Worm (Caenorhabditis elegans): ENCODE results near the gene T04C12.8.
A peak's percentile ranks its signal among the peaks of the same experiment; 100 is the strongest.

T04C12.8 gene

ce11 chrV:11040020-11040419, 29.1 kb downstream of the T04C12.8 start, which contains the start of gene C45B11.9:
Gene C45B11.9, plus strand, starts transcription at chrV:11040320.
- TF ChIP-seq egl-27 (tag; optimal IDR thresholded peaks at IDR 0.05) (no peak), pax-3 (tag; optimal IDR thresholded peaks at IDR 0.05) (no peak), aha-1 (tag; optimal IDR thresholded peaks at IDR 0.05) (no peak), C34B4.2 (tag; optimal IDR thresholded peaks at IDR 0.05) (no peak), ceh-8 (GFP tag; optimal IDR thresholded peaks at IDR 0.05) (no peak), nhr-84 (tag; optimal IDR thresholded peaks at IDR 0.05) (no peak), rnt-1 (tag; optimal IDR thresholded peaks at IDR 0.05) (no peak), isw-1 (GFP tag; IDR thresholded peaks at IDR 0.05) (no peak), lsy-2 (tag; optimal IDR thresholded peaks at IDR 0.05) (no peak), nhr-237 (tag; optimal IDR thresholded peaks at IDR 0.05) (no peak), unc-30 (tag; optimal IDR thresholded peaks at IDR 0.05) (no peak), zag-1 (tag; optimal IDR thresholded peaks at IDR 0.05) (no peak)

ce11 chrV:11039379-11039954, 29.7 kb downstream of the T04C12.8 start, which contains the start of gene pak-2:
Gene pak-2, minus strand, starts transcription at chrV:11039429.
- peak; percentile 85 for TF ChIP-seq ceh-88 (GFP tag; IDR thresholded peaks at IDR 0.05)
- TF ChIP-seq lin-39 (tag; optimal IDR thresholded peaks at IDR 0.05), result peak; percentile 37
- TF ChIP-seq unc-62 (GFP tag; optimal IDR thresholded peaks at IDR 0.05), result no peak
- TF ChIP-seq egl-13 (tag; optimal IDR thresholded peaks at IDR 0.05), result peak; percentile 71
- TF ChIP-seq sup-37 (GFP tag; optimal IDR thresholded peaks at IDR 0.05), result no peak
- TF ChIP-seq irx-1 (tag; optimal IDR thresholded peaks at IDR 0.05), result peak; percentile 62
- peak; percentile 53 for TF ChIP-seq aly-2 (tag; optimal IDR thresholded peaks at IDR 0.05)
- TF ChIP-seq vab-15 (tag; optimal IDR thresholded peaks at IDR 0.05), result peak; percentile 91
- TF ChIP-seq alr-1 (tag; optimal IDR thresholded peaks at IDR 0.05; ENCODE audit: borderline replicate concordance), result no peak
- peak; percentile 74 to 89 for TF ChIP-seq lin-35 (GFP tag; optimal IDR thresholded peaks at IDR 0.05)
- peak; percentile 11 for TF ChIP-seq unc-130 (tag; optimal IDR thresholded peaks at IDR 0.05)
- TF ChIP-seq nhr-12 (tag; optimal IDR thresholded peaks at IDR 0.05), result no peak
- TF ChIP-seq mef-2 (tag; optimal IDR thresholded peaks at IDR 0.05), result no peak
- no peak for TF ChIP-seq ets-5 (GFP tag; IDR thresholded peaks at IDR 0.05)
- TF ChIP-seq nhr-237 (tag; optimal IDR thresholded peaks at IDR 0.05), result peak; percentile 59
- TF ChIP-seq aha-1 (tag; optimal IDR thresholded peaks at IDR 0.05), result no peak
- TF ChIP-seq elt-2 (tag; optimal IDR thresholded peaks at IDR 0.05), result peak; percentile 58
- TF ChIP-seq ceh-82 (tag; optimal IDR thresholded peaks at IDR 0.05), result peak; percentile 32 to 64 (median 59)
- peak in 1 of 2 experiments; percentile 88 for TF ChIP-seq ztf-11 (tag; optimal IDR thresholded peaks at IDR 0.05)
- TF ChIP-seq nhr-11 (tag; optimal IDR thresholded peaks at IDR 0.05), result no peak
- TF ChIP-seq sptf-1 (tag; optimal IDR thresholded peaks at IDR 0.05), result no peak
- peak; percentile 73 to 91 for TF ChIP-seq lsy-2 (tag; optimal IDR thresholded peaks at IDR 0.05)
- no peak for TF ChIP-seq zip-4 (GFP tag; optimal IDR thresholded peaks at IDR 0.05)
- TF ChIP-seq efl-3 (GFP tag; optimal IDR thresholded peaks at IDR 0.05), result no peak
- peak; percentile 90 for TF ChIP-seq nhr-20 (tag; optimal IDR thresholded peaks at IDR 0.05)
- TF ChIP-seq ztf-4 (tag; optimal IDR thresholded peaks at IDR 0.05), result no peak
- TF ChIP-seq nhr-85 (tag), result peak; percentile 94
- peak; percentile 80 for TF ChIP-seq swsn-7 (tag; optimal IDR thresholded peaks at IDR 0.05)
- TF ChIP-seq nhr-19 (GFP tag; conservative IDR thresholded peaks at IDR 0.05), result peak; percentile 80
- peak; percentile 94 for TF ChIP-seq pax-3 (tag; optimal IDR thresholded peaks at IDR 0.05)
- TF ChIP-seq Y116A8C.19 (tag; optimal IDR thresholded peaks at IDR 0.05; ENCODE audit: borderline replicate concordance), result no peak
- TF ChIP-seq unc-30 (tag; optimal IDR thresholded peaks at IDR 0.05), result no peak
- no peak for TF ChIP-seq pqm-1 (tag; optimal IDR thresholded peaks at IDR 0.05)
- TF ChIP-seq nhr-90 (tag; optimal IDR thresholded peaks at IDR 0.05; ENCODE audit: poor library complexity), result peak; percentile 85
- TF ChIP-seq fkh-4 (tag; optimal IDR thresholded peaks at IDR 0.05; ENCODE audit: borderline replicate concordance), result peak; percentile 85
- TF ChIP-seq blmp-1 (tag; optimal IDR thresholded peaks at IDR 0.05), result peak; percentile 75
- TF ChIP-seq mep-1 (tag; optimal IDR thresholded peaks at IDR 0.05), result peak; percentile 71
- TF ChIP-seq mab-9 (GFP tag; IDR thresholded peaks at IDR 0.05), result peak; percentile 53; the same call in 1 of the 2 replicates
- TF ChIP-seq isw-1 (GFP tag; IDR thresholded peaks at IDR 0.05), result peak; percentile 87
- TF ChIP-seq fos-1 (tag; optimal IDR thresholded peaks at IDR 0.05), result peak; percentile 60
- no peak for TF ChIP-seq nhr-76 (tag; optimal IDR thresholded peaks at IDR 0.05)
- TF ChIP-seq ceh-8 (GFP tag; optimal IDR thresholded peaks at IDR 0.05), result no peak
- TF ChIP-seq mdl-1 (tag; optimal IDR thresholded peaks at IDR 0.05), result peak in 1 of 2 experiments; percentile 18
- peak; percentile 96 for TF ChIP-seq C16A3.4 (tag; optimal IDR thresholded peaks at IDR 0.05)
- TF ChIP-seq fkh-8 (tag; optimal IDR thresholded peaks at IDR 0.05), result peak; percentile 85

Data from whole organism, L1 larva.